Fruit fly (Drosophila melanogaster): ENCODE results near the gene CG8188.

dm6 chrX:17718927-17719691 is 16.3 kb upstream of the CG8188 start:
- TF ChIP-seq CG8478 (optimal IDR thresholded peaks at IDR 0.05) (no peak), EcR (GFP tag; optimal IDR thresholded peaks at IDR 0.05) (no peak), pan (optimal IDR thresholded peaks at IDR 0.05) (no peak), usp (GFP tag; optimal IDR thresholded peaks at IDR 0.05) (no peak), psq (optimal IDR thresholded peaks at IDR 0.05) (no peak)
